Fruit fly (Drosophila melanogaster): Measurements from ENCODE around the gene sofe.

- no peak for TF ChIP-seq ind (GFP tag; optimal IDR thresholded peaks at IDR 0.05)
- no peak for TF ChIP-seq CG17612 (GFP tag; IDR thresholded peaks at IDR 0.05)
Observed at dm6 chrX:10848565-10848964, 8.6 kb downstream of the sofe start, which contains the start of gene CG2202.
